Fruit fly (Drosophila melanogaster): ENCODE measurements around the gene CG13887.

dm6 chr3L:810038-810644 is 27.5 kb upstream of the CG13887 start:
- TF ChIP-seq CG18619 (GFP tag; optimal IDR thresholded peaks at IDR 0.05), result no peak
- TF ChIP-seq slbo (GFP tag; IDR thresholded peaks at IDR 0.05), result no peak
- TF ChIP-seq zfh1 (GFP tag; IDR thresholded peaks at IDR 0.05), result peak; percentile 44
- no peak for TF ChIP-seq CG14050 (GFP tag; IDR thresholded peaks at IDR 0.05)
- no peak for TF ChIP-seq CG33213 (GFP tag; optimal IDR thresholded peaks at IDR 0.05)
- no peak for TF ChIP-seq NFAT (GFP tag; IDR thresholded peaks at IDR 0.05)
- no peak for TF ChIP-seq da (GFP tag; optimal IDR thresholded peaks at IDR 0.05)
